Fruit fly (Drosophila melanogaster) whole organism, embryonic: ENCODE data around the gene Eip75B.

Experiments
- Atf3 ChIP-seq: fragments of 200-800 bp; sonication (Bioruptor generic); optimal IDR thresholded peaks from 3 replicates; lab custom pipeline; 2016; ENCODE audit warnings: missing biosample characterization, missing genetic modification characterization
- BtbVII ChIP-seq: fragments of 200-800 bp; sonication (Bioruptor generic); optimal IDR thresholded peaks from 3 replicates; lab custom pipeline; 2017; ENCODE audit warnings: missing biosample characterization, mild to moderate bottlenecking, missing genetic modification characterization
- CG10209 ChIP-seq: fragments of 200-800 bp; sonication (Bioruptor generic); optimal IDR thresholded peaks from 3 replicates; lab custom pipeline; 2017; ENCODE audit warnings: missing biosample characterization, mild to moderate bottlenecking, missing genetic modification characterization, missing genetic modification reagents
- CG10979 ChIP-seq: fragments of 200-800 bp; sonication (Bioruptor generic); optimal IDR thresholded peaks from 2 replicates; lab custom pipeline; 2018; ENCODE audit warnings: missing biosample characterization, mild to moderate bottlenecking, missing genetic modification characterization, moderate library complexity
- CG11398 ChIP-seq: fragments of 200-800 bp; sonication (Bioruptor generic); optimal IDR thresholded peaks from 2 replicates; lab custom pipeline; 2016; ENCODE audit warnings: missing biosample characterization, missing genetic modification characterization
- CG11695 ChIP-seq: fragments of 200-800 bp; sonication (Bioruptor generic); IDR thresholded peaks from 3 replicates; pipeline ENCODE4 v1.3.6; 2022; ENCODE audit warnings: missing biosample characterization, missing genetic modification characterization
- CG13775 ChIP-seq: fragments of 200-800 bp; sonication (Bioruptor generic); optimal IDR thresholded peaks from 3 replicates; lab custom pipeline; 2017; ENCODE audit warnings: missing biosample characterization, mild to moderate bottlenecking, missing genetic modification characterization
- CG15514 ChIP-seq: fragments of 200-800 bp; sonication (Bioruptor generic); optimal IDR thresholded peaks from 3 replicates; lab custom pipeline; 2017; ENCODE audit warnings: missing biosample characterization, missing genetic modification characterization, mild to moderate bottlenecking, moderate library complexity, missing genetic modification reagents
- CG1602 ChIP-seq: fragments of 200-800 bp; sonication (Bioruptor generic); optimal IDR thresholded peaks from 3 replicates; lab custom pipeline; 2016; ENCODE audit warnings: missing biosample characterization, missing genetic modification characterization
- CG1603 ChIP-seq: fragments of 200-800 bp; sonication (Bioruptor generic); optimal IDR thresholded peaks from 2 replicates; lab custom pipeline; 2019; ENCODE audit warnings: missing biosample characterization, mild to moderate bottlenecking, missing genetic modification characterization, moderate library complexity
- CG16863 ChIP-seq: fragments of 200-800 bp; sonication (Bioruptor generic); optimal IDR thresholded peaks from 3 replicates; lab custom pipeline; 2016; ENCODE audit warnings: missing biosample characterization, missing genetic modification characterization
- CG17802 ChIP-seq: fragments of 200-800 bp; sonication (Bioruptor generic); optimal IDR thresholded peaks from 2 replicates; lab custom pipeline; 2018; ENCODE audit warnings: missing biosample characterization, mild to moderate bottlenecking, missing genetic modification characterization, moderate library complexity
- CG17912 ChIP-seq: fragments of 200-800 bp; sonication (Bioruptor generic); optimal IDR thresholded peaks from 2 replicates; lab custom pipeline; 2018; ENCODE audit warnings: missing biosample characterization, mild to moderate bottlenecking, missing genetic modification characterization
- CG2199 ChIP-seq: fragments of 200-800 bp; sonication (Bioruptor generic); IDR thresholded peaks from 3 replicates; pipeline ENCODE4 v1.3.6; 2022; ENCODE audit warnings: missing biosample characterization, missing genetic modification characterization
- CG2889 ChIP-seq: fragments of 200-800 bp; sonication (Bioruptor generic); IDR thresholded peaks from 3 replicates; pipeline ENCODE4 v1.3.6; 2022; ENCODE audit warnings: missing biosample characterization, missing genetic modification characterization
- CG32772 ChIP-seq: fragments of 200-800 bp; sonication (Bioruptor generic); IDR thresholded peaks from 2 replicates; pipeline ENCODE4 v1.3.6; 2022; ENCODE audit warnings: missing biosample characterization, missing genetic modification characterization
- CG34224 ChIP-seq: fragments of 200-800 bp; sonication (Bioruptor generic); IDR thresholded peaks from 3 replicates; pipeline ENCODE4 v1.3.6; 2022; ENCODE audit warnings: missing biosample characterization, missing genetic modification characterization; ENCODE audit not compliant: partially characterized antibody
- CG43689 ChIP-seq: fragments of 200-800 bp; sonication (Bioruptor generic); IDR thresholded peaks from 2 replicates; pipeline ENCODE4 v1.3.6; 2022; ENCODE audit warnings: missing biosample characterization, missing genetic modification characterization
- CG4820 ChIP-seq: fragments of 200-800 bp; sonication (Bioruptor generic); optimal IDR thresholded peaks from 3 replicates; lab custom pipeline; 2016; ENCODE audit warnings: missing biosample characterization, missing genetic modification characterization
- CG5245 ChIP-seq: fragments of 200-800 bp; sonication (Bioruptor generic); optimal IDR thresholded peaks from 3 replicates; lab custom pipeline; 2016; ENCODE audit warnings: missing biosample characterization, missing genetic modification characterization
- CG8290 ChIP-seq, 3 experiments: fragments of 200-800 bp; sonication (Bioruptor generic); optimal IDR thresholded peaks; 2 replicates each; lab custom pipeline; 2016 to 2019; ENCODE audit warnings: missing biosample characterization in 3 of 3, missing genetic modification characterization in 3 of 3, mild to moderate bottlenecking in 2 of 3, moderate library complexity in 1 of 3
- CG9609 ChIP-seq: fragments of 200-800 bp; sonication (Bioruptor generic); optimal IDR thresholded peaks from 3 replicates; lab custom pipeline; 2016; ENCODE audit warnings: missing biosample characterization, missing genetic modification characterization
- Deaf1 ChIP-seq: fragments of 200-800 bp; optimal IDR thresholded peaks from 3 replicates; lab custom pipeline; 2019; ENCODE audit warnings: missing biosample characterization, mild to moderate bottlenecking, missing genetic modification characterization, moderate library complexity
- Dp ChIP-seq: fragments of 200-800 bp; sonication (Bioruptor generic); optimal IDR thresholded peaks from 2 replicates; lab custom pipeline; 2018; ENCODE audit warnings: missing biosample characterization, mild to moderate bottlenecking, missing genetic modification characterization, moderate library complexity
- Drgx ChIP-seq: fragments of 200-800 bp; sonication (Bioruptor generic); IDR thresholded peaks from 2 replicates; pipeline ENCODE4 v1.3.6; 2022; ENCODE audit warnings: missing biosample characterization, missing genetic modification characterization
- Ets97D ChIP-seq: fragments of 200-800 bp; sonication (Bioruptor generic); optimal IDR thresholded peaks from 3 replicates; lab custom pipeline; 2016; ENCODE audit warnings: missing biosample characterization, missing genetic modification characterization
- GATAe ChIP-seq: fragments of 200-800 bp; sonication (Bioruptor generic); conservative IDR thresholded peaks from 2 replicates; pipeline ENCODE4 v1.3.6; 2022; ENCODE audit warnings: missing biosample characterization, missing genetic modification characterization
- Hr51 ChIP-seq, 2 experiments: fragments of 200-800 bp; sonication (Bioruptor generic); optimal IDR thresholded peaks; 2 replicates in 1 of 2; 3 replicates in 1 of 2; lab custom pipeline; 2016 to 2018; ENCODE audit warnings: missing biosample characterization in 2 of 2, missing genetic modification characterization in 2 of 2, mild to moderate bottlenecking in 1 of 2, moderate library complexity in 1 of 2
- Hsf ChIP-seq: fragments of 200-800 bp; sonication (Bioruptor generic); optimal IDR thresholded peaks from 3 replicates; lab custom pipeline; 2016; ENCODE audit warnings: missing biosample characterization, missing genetic modification characterization
- MBD-R2 ChIP-seq: fragments of 200-800 bp; sonication (Bioruptor generic); IDR thresholded peaks from 2 replicates; pipeline ENCODE4 v1.3.6; 2022; ENCODE audit warnings: missing biosample characterization, missing genetic modification characterization
- MTF-1 ChIP-seq: fragments of 200-800 bp; sonication (Bioruptor generic); optimal IDR thresholded peaks from 2 replicates; lab custom pipeline; 2018; ENCODE audit warnings: missing biosample characterization, mild to moderate bottlenecking, missing genetic modification characterization, borderline replicate concordance
- Med ChIP-seq: fragments of 200-800 bp; sonication (Bioruptor generic); peaks from one replicate; lab custom pipeline; 2016; ENCODE audit warnings: missing biosample characterization, missing genetic modification characterization, mild to moderate bottlenecking, inconsistent platforms, moderate library complexity
- Mrtf ChIP-seq: fragments of 200-800 bp; sonication (Bioruptor generic); IDR thresholded peaks from 3 replicates; pipeline ENCODE4 v1.3.6; 2022; ENCODE audit warnings: missing biosample characterization, missing genetic modification characterization
- Neu2 ChIP-seq: fragments of 200-800 bp; sonication (Bioruptor generic); optimal IDR thresholded peaks from 3 replicates; lab custom pipeline; 2016; ENCODE audit warnings: missing biosample characterization, missing genetic modification characterization, borderline replicate concordance
- Nf-YC ChIP-seq: fragments of 200-800 bp; optimal IDR thresholded peaks from 3 replicates; lab custom pipeline; 2019; ENCODE audit warnings: missing biosample characterization, mild to moderate bottlenecking, missing genetic modification characterization, moderate library complexity
- Sry-δ ChIP-seq: fragments of 200-800 bp; sonication (Bioruptor generic); optimal IDR thresholded peaks from 2 replicates; lab custom pipeline; 2016; ENCODE audit warnings: missing biosample characterization, missing genetic modification characterization
- ap ChIP-seq: fragments of 200-800 bp; sonication (Bioruptor generic); IDR thresholded peaks from 2 replicates; pipeline ENCODE4 v1.3.6; 2022; ENCODE audit warnings: missing biosample characterization, missing genetic modification characterization
- ara ChIP-seq: fragments of 200-800 bp; sonication (Bioruptor generic); IDR thresholded peaks from 2 replicates; pipeline ENCODE4 v1.3.6; 2022; ENCODE audit warnings: missing biosample characterization, missing genetic modification characterization
- btn ChIP-seq: fragments of 200-800 bp; sonication (Bioruptor generic); optimal IDR thresholded peaks from 2 replicates; lab custom pipeline; 2016; ENCODE audit warnings: missing biosample characterization, missing genetic modification characterization
- chif ChIP-seq, 2 experiments: fragments of 200-800 bp; sonication (Bioruptor generic); optimal IDR thresholded peaks; 3 replicates each; lab custom pipeline; 2016; ENCODE audit warnings: missing biosample characterization in 2 of 2, missing genetic modification characterization in 2 of 2
- chinmo ChIP-seq: fragments of 200-800 bp; sonication (Bioruptor generic); IDR thresholded peaks from 4 replicates; pipeline ENCODE4 v1.3.6; 2022; ENCODE audit warnings: missing biosample characterization, missing genetic modification characterization; ENCODE audit not compliant: partially characterized antibody
- dmrt11E ChIP-seq: fragments of 200-800 bp; sonication (Bioruptor generic); optimal IDR thresholded peaks from 3 replicates; lab custom pipeline; 2018; ENCODE audit warnings: missing biosample characterization, mild to moderate bottlenecking, missing genetic modification characterization, moderate library complexity
- ems ChIP-seq: fragments of 200-800 bp; sonication (Bioruptor generic); optimal IDR thresholded peaks from 3 replicates; lab custom pipeline; 2016; ENCODE audit warnings: missing biosample characterization, missing genetic modification characterization
- gro ChIP-seq: fragments of 200-800 bp; sonication (Bioruptor generic); optimal IDR thresholded peaks from 2 replicates; lab custom pipeline; 2016; ENCODE audit warnings: missing biosample characterization, missing genetic modification characterization
- p53 ChIP-seq: fragments of 200-800 bp; sonication (Bioruptor generic); optimal IDR thresholded peaks from 2 replicates; lab custom pipeline; 2016; ENCODE audit warnings: missing biosample characterization, missing genetic modification characterization
- rib ChIP-seq: fragments of 200-800 bp; sonication (Bioruptor generic); IDR thresholded peaks from 2 replicates; pipeline ENCODE4 v1.3.6; 2022; ENCODE audit warnings: missing biosample characterization, missing genetic modification characterization
- scrt ChIP-seq: fragments of 200-800 bp; sonication (Bioruptor generic); optimal IDR thresholded peaks from 2 replicates; lab custom pipeline; 2018; ENCODE audit warnings: missing biosample characterization, mild to moderate bottlenecking, missing genetic modification characterization, moderate library complexity
- sqz ChIP-seq: fragments of 200-800 bp; sonication (Bioruptor generic); optimal IDR thresholded peaks from 3 replicates; lab custom pipeline; 2018; ENCODE audit warnings: missing biosample characterization, mild to moderate bottlenecking, missing genetic modification characterization
- sug ChIP-seq: fragments of 200-800 bp; optimal IDR thresholded peaks from 2 replicates; lab custom pipeline; 2019; ENCODE audit warnings: missing biosample characterization, mild to moderate bottlenecking, missing genetic modification characterization, moderate library complexity
- wor ChIP-seq: fragments of 200-800 bp; sonication (Bioruptor generic); IDR thresholded peaks from 2 replicates; pipeline ENCODE4 v1.3.6; 2022; ENCODE audit warnings: missing biosample characterization, missing genetic modification characterization

Eip75B gene

dm6 chr3L:18025907-18026306 lies 38.6 kb downstream of the Eip75B start (continued):
- TF ChIP-seq dmrt11E (tag; lab: Kevin White, UChicago) = no peak
- peak; percentile 96 for TF ChIP-seq chinmo
- TF ChIP-seq Nf-YC (tag; lab: Kevin White, UChicago) = peak; percentile 43
- no peak for TF ChIP-seq CG1602 (GFP tag; lab: Kevin White, UChicago)
- TF ChIP-seq Drgx (GFP tag; lab: Robert Waterston, UW) = peak; percentile 56
- no peak for TF ChIP-seq Ets97D
- TF ChIP-seq CG5245 (GFP tag; lab: Kevin White, UChicago) = no peak
- TF ChIP-seq btn (GFP tag; lab: Kevin White, UChicago) = no peak
- no peak for TF ChIP-seq gro (GFP tag; lab: Kevin White, UChicago)
- no peak for TF ChIP-seq CG2889 (GFP tag; lab: Robert Waterston, UW)
- peak; percentile 50 for TF ChIP-seq Deaf1 (tag; lab: Kevin White, UChicago)
- no peak for TF ChIP-seq Hsf (GFP tag; lab: Kevin White, UChicago)
- TF ChIP-seq Dp (GFP tag; lab: Kevin White, UChicago) = peak; percentile 88
- no peak for TF ChIP-seq CG9609 (GFP tag; lab: Kevin White, UChicago)
- no peak for TF ChIP-seq CG17802 (tag; lab: Kevin White, UChicago)
- peak; percentile 22; the same call in 2 of the 3 replicates for TF ChIP-seq CG2199
- no peak for TF ChIP-seq ems (GFP tag; lab: Kevin White, UChicago)
- peak; percentile 39; the same call in 1 of the 2 replicates for TF ChIP-seq MBD-R2 (GFP tag; lab: Robert Waterston, UW)
- TF ChIP-seq CG8290 (GFP tag; optimal IDR thresholded peaks at IDR 0.05; lab: Kevin White, UChicago) = no peak
- peak in 1 of 2 experiments; percentile 63 for TF ChIP-seq CG8290 (tag; optimal IDR thresholded peaks at IDR 0.05; lab: Kevin White, UChicago)
- TF ChIP-seq Atf3 = no peak
- TF ChIP-seq ara (GFP tag; lab: Robert Waterston, UW) = no peak
- TF ChIP-seq Hr51 (GFP tag; optimal IDR thresholded peaks at IDR 0.05; lab: Kevin White, UChicago) = no peak
- TF ChIP-seq rib = peak; percentile 38; the same call in 1 of the 2 replicates
- peak; percentile 31 for TF ChIP-seq Med (GFP tag; lab: Kevin White, UChicago)
- peak; percentile 26; the same call in 1 of the 2 replicates for TF ChIP-seq CG32772 (GFP tag; lab: Robert Waterston, UW)
- no peak for TF ChIP-seq CG15514 (GFP tag; lab: Kevin White, UChicago)
- TF ChIP-seq BtbVII (GFP tag; lab: Kevin White, UChicago) = no peak
- peak; percentile 93 for TF ChIP-seq sqz (GFP tag; lab: Kevin White, UChicago)
- TF ChIP-seq CG43689 (GFP tag; lab: Robert Waterston, UW) = no peak
- peak; percentile 7 for TF ChIP-seq CG1603
- TF ChIP-seq CG34224 = peak; percentile 35; the same call in 1 of the 3 replicates
- no peak for TF ChIP-seq CG10209
- peak; percentile 39 for TF ChIP-seq sug (tag; lab: Kevin White, UChicago)
- TF ChIP-seq scrt (GFP tag; lab: Kevin White, UChicago) = peak; percentile 12
- TF ChIP-seq, all 482 proteins: peak for 46

dm6 chr3L:18024589-18024988 lies 39.9 kb downstream of the Eip75B start:
- TF ChIP-seq Med (GFP tag; lab: Kevin White, UChicago) = peak; percentile 55
- TF ChIP-seq wor (GFP tag; lab: Robert Waterston, UW) = no peak
- TF ChIP-seq GATAe (GFP tag; lab: Robert Waterston, UW) = peak; percentile 49; the same call in 1 of the 2 replicates
- TF ChIP-seq, all 482 proteins: peak for 2

dm6 chr3L:18023622-18024021 lies 40.9 kb downstream of the Eip75B start:
- TF ChIP-seq MTF-1 (GFP tag; lab: Kevin White, UChicago) (no peak), chif (GFP tag; optimal IDR thresholded peaks at IDR 0.05; lab: Kevin White, UChicago) (no peak), CG11398 (GFP tag; lab: Kevin White, UChicago) (no peak), CG11695 (GFP tag; lab: Robert Waterston, UW) (peak; percentile 67; the same call in 2 of the 3 replicates), CG16863 (no peak), CG17912 (GFP tag; lab: Kevin White, UChicago) (no peak), CG13775 (GFP tag; lab: Kevin White, UChicago) (no peak), CG4820 (GFP tag; lab: Kevin White, UChicago) (no peak), Mrtf (GFP tag; lab: Robert Waterston, UW) (no peak), CG10979 (tag; lab: Kevin White, UChicago) (no peak), ap (GFP tag; lab: Robert Waterston, UW) (no peak), p53 (GFP tag; lab: Kevin White, UChicago) (no peak), Neu2 (GFP tag; lab: Kevin White, UChicago) (no peak), Sry-δ (no peak)
